Fruit fly (Drosophila melanogaster): ENCODE measurements around the gene Rev1.

The Rev1 gene

dm6 chr3L:700160-700917 lies 46.2 kb downstream of the Rev1 start (continued):
- TF ChIP-seq eyg (GFP tag; optimal IDR thresholded peaks at IDR 0.05) = peak; percentile 9
- TF ChIP-seq peb (GFP tag; IDR thresholded peaks at IDR 0.05) = no peak
- TF ChIP-seq chm (GFP tag; IDR thresholded peaks at IDR 0.05) = peak; percentile 56; the same call in 1 of the 2 replicates
- TF ChIP-seq CG10431 (GFP tag; optimal IDR thresholded peaks at IDR 0.05) = no peak
- TF ChIP-seq nom (GFP tag; optimal IDR thresholded peaks at IDR 0.05) = no peak
- TF ChIP-seq chn (GFP tag; optimal IDR thresholded peaks at IDR 0.05) = no peak
- TF ChIP-seq CG12155 (GFP tag; optimal IDR thresholded peaks at IDR 0.05) = no peak
- TF ChIP-seq CG13296 (GFP tag; optimal IDR thresholded peaks at IDR 0.05) = peak; percentile 72
- TF ChIP-seq sob (GFP tag; IDR thresholded peaks at IDR 0.05) = peak; percentile 46; the same call in 1 of the 2 replicates
- TF ChIP-seq CG18764 (GFP tag; optimal IDR thresholded peaks at IDR 0.05) = peak; percentile 52
- TF ChIP-seq CG6791 (GFP tag; IDR thresholded peaks at IDR 0.05; ENCODE audit: partially characterized antibody) = 0 out of 3 replicates have a peak, but pooled peaks have one; percentile 16
- TF ChIP-seq CG14014 (GFP tag; IDR thresholded peaks at IDR 0.05) = peak; percentile 53; the same call in 1 of the 2 replicates
- TF ChIP-seq Doc3 (GFP tag; IDR thresholded peaks at IDR 0.05; ENCODE audit: partially characterized antibody) = no peak
- TF ChIP-seq Meics (GFP tag; optimal IDR thresholded peaks at IDR 0.05) = peak; percentile 72
- no peak for TF ChIP-seq HmgD (GFP tag; optimal IDR thresholded peaks at IDR 0.05)
- TF ChIP-seq CG8388 (GFP tag; optimal IDR thresholded peaks at IDR 0.05) = peak; percentile 50
- TF ChIP-seq CG17385 (GFP tag; optimal IDR thresholded peaks at IDR 0.05) = peak; percentile 65
- TF ChIP-seq org-1 (GFP tag; optimal IDR thresholded peaks at IDR 0.05) = peak; percentile 47
- TF ChIP-seq kay (GFP tag; optimal IDR thresholded peaks at IDR 0.05) = no peak
- TF ChIP-seq run (tag; optimal IDR thresholded peaks at IDR 0.05) = peak; percentile 49
- no peak for TF ChIP-seq hb (GFP tag; IDR thresholded peaks at IDR 0.05; ENCODE audit: partially characterized antibody)
- no peak for TF ChIP-seq Sry-δ (GFP tag; optimal IDR thresholded peaks at IDR 0.05)
- TF ChIP-seq Dad (GFP tag; optimal IDR thresholded peaks at IDR 0.05) = no peak
- peak; percentile 73 for TF ChIP-seq gro (GFP tag; optimal IDR thresholded peaks at IDR 0.05)
- TF ChIP-seq CG1647 (GFP tag; optimal IDR thresholded peaks at IDR 0.05) = no peak
- peak; percentile 49 for TF ChIP-seq D19B (GFP tag; optimal IDR thresholded peaks at IDR 0.05)
- peak; percentile 53 for TF ChIP-seq row (GFP tag; IDR thresholded peaks at IDR 0.05)
- TF ChIP-seq CG3163 (GFP tag; optimal IDR thresholded peaks at IDR 0.05) = no peak
- no peak for TF ChIP-seq crol (GFP tag; IDR thresholded peaks at IDR 0.05)
- TF ChIP-seq CG15269 (tag; optimal IDR thresholded peaks at IDR 0.05) = peak; percentile 76
- TF ChIP-seq CG3995 (GFP tag; optimal IDR thresholded peaks at IDR 0.05) = no peak
- TF ChIP-seq emc (GFP tag; optimal IDR thresholded peaks at IDR 0.05) = no peak
- TF ChIP-seq CG17912 (GFP tag; optimal IDR thresholded peaks at IDR 0.05) = no peak
- peak; percentile 60 for TF ChIP-seq CG6254 (GFP tag; optimal IDR thresholded peaks at IDR 0.05)
- TF ChIP-seq stc (GFP tag; IDR thresholded peaks at IDR 0.05) = peak; percentile 48; the same call in 1 of the 2 replicates
- no peak for TF ChIP-seq slou (GFP tag; optimal IDR thresholded peaks at IDR 0.05)
- TF ChIP-seq Nf-YC (tag; optimal IDR thresholded peaks at IDR 0.05) = peak; percentile 48
- TF ChIP-seq pfk (GFP tag; optimal IDR thresholded peaks at IDR 0.05) = no peak
- peak; percentile 69 for TF ChIP-seq CG2120 (GFP tag; optimal IDR thresholded peaks at IDR 0.05)
- peak; percentile 25 for TF ChIP-seq CG6765 (GFP tag; optimal IDR thresholded peaks at IDR 0.05)
- no peak for TF ChIP-seq CG16779 (GFP tag; IDR thresholded peaks at IDR 0.05)
- TF ChIP-seq dysf (GFP tag; IDR thresholded peaks at IDR 0.05) = peak; percentile 67
- TF ChIP-seq CG2712 (tag; optimal IDR thresholded peaks at IDR 0.05) = peak; percentile 69
- TF ChIP-seq toy (GFP tag; IDR thresholded peaks at IDR 0.05) = no peak
- TF ChIP-seq Fer3 (tag; optimal IDR thresholded peaks at IDR 0.05) = peak; percentile 66
- no peak for TF ChIP-seq CG3407 (GFP tag; optimal IDR thresholded peaks at IDR 0.05)
- TF ChIP-seq Poxn (GFP tag; IDR thresholded peaks at IDR 0.05) = no peak
- TF ChIP-seq CG11560 (tag; IDR thresholded peaks at IDR 0.05) = no peak
- peak; percentile 77 for TF ChIP-seq vvl (GFP tag; IDR thresholded peaks at IDR 0.05)
- TF ChIP-seq MTF-1 (GFP tag; optimal IDR thresholded peaks at IDR 0.05; ENCODE audit: borderline replicate concordance) = peak; percentile 40
